Worm (Caenorhabditis elegans): ENCODE data around the gene unc-5.

- TF ChIP-seq nfya-1 (tag; optimal IDR thresholded peaks at IDR 0.05): no peak
- no peak for TF ChIP-seq fkh-10 (GFP tag; optimal IDR thresholded peaks at IDR 0.05)
- no peak for TF ChIP-seq ama-1 (optimal IDR thresholded peaks at IDR 0.05)
- TF ChIP-seq sdc-2 (tag; optimal IDR thresholded peaks at IDR 0.05): no peak
- TF ChIP-seq pha-4 (tag; optimal IDR thresholded peaks at IDR 0.05): no peak
- TF ChIP-seq elt-2 (tag; optimal IDR thresholded peaks at IDR 0.05): no peak
- no peak for TF ChIP-seq C38D4.7 (GFP tag; optimal IDR thresholded peaks at IDR 0.05)
- TF ChIP-seq pqm-1 (tag; optimal IDR thresholded peaks at IDR 0.05): no peak
- no peak for TF ChIP-seq fax-1 (tag; optimal IDR thresholded peaks at IDR 0.05)
- TF ChIP-seq nhr-11 (tag; optimal IDR thresholded peaks at IDR 0.05): no peak
- no peak for TF ChIP-seq C08G9.2 (tag; optimal IDR thresholded peaks at IDR 0.05)
- no peak for TF ChIP-seq ceh-22 (tag; optimal IDR thresholded peaks at IDR 0.05)
Observed at ce11 chrIV:5482231-5482630, 45.9 kb downstream of the unc-5 start, which contains the start of gene T11F8.12.

All from whole organism, late embryonic.